Worm (Caenorhabditis elegans): ENCODE results near the gene nlp-33.

The nlp-33 gene

ce11 chrV:11141179-11141578 lies 6.0 kb upstream of the nlp-33 start, which contains the start of gene folt-1:
Gene folt-1, plus strand, starts transcription at chrV:11141479.
- TF ChIP-seq ztf-3 (GFP tag; optimal IDR thresholded peaks at IDR 0.05) (no peak), ceh-58 (GFP tag; IDR thresholded peaks at IDR 0.05) (no peak), hlh-12 (tag; optimal IDR thresholded peaks at IDR 0.05) (no peak)

DNA sequence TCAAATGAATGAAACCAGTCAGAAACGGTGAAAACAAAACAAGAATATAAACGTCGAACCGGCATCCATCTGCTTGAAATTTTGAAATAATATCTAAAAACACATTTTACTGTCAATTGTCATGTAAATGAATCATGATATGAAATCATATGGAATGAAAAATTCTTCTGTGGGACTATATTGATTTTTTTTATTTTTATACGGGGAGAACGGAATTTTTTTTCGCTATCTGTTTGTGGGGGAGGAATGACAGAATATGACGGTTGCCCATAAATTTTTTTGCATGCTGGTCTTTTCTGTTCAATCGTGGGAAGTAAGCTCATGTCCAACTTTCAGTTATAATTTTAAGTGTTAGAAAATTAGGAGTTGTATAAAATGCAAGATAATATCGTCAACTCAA lies 2.5 kb upstream of the nlp-33 start, which contains the start of gene C06H2.7:
Gene C06H2.7 (minus strand): TSS at position 101 of the 400 bp plus-strand sequence.
- TF ChIP-seq Y95B8A.8 (GFP tag; IDR thresholded peaks at IDR 0.05) = no peak

DNA sequence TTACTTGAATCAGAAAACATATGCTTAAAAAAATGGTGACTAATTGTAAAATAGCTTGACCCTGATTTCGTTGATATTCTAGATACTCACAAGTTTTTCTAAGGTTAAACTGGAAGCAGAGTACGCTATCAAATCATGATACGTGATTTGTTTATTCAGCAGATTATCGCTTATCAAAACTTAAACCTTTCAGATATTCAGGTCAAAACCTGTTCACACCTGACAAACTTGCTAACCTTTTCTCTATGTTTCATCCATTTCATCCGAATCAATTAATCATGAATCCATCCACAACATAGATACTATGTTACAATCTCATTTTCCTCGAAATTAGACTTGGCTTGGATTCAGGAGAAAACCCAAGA lies 616 bp downstream of the nlp-33 start:
- 0 out of 2 replicates have a peak, but pooled peaks have one; percentile 30 for TF ChIP-seq nfyb-1 (GFP tag; IDR thresholded peaks at IDR 0.05)
- TF ChIP-seq bed-2 (GFP tag; IDR thresholded peaks at IDR 0.05) = no peak
- no peak for TF ChIP-seq F57C9.4 (tag; optimal IDR thresholded peaks at IDR 0.05)
- TF ChIP-seq ztf-26 (tag; optimal IDR thresholded peaks at IDR 0.05) = peak; percentile 53
- peak; percentile 67 for TF ChIP-seq ama-1 (optimal IDR thresholded peaks at IDR 0.05)
- no peak for TF ChIP-seq ama-1 (GFP tag; optimal IDR thresholded peaks at IDR 0.05)
- TF ChIP-seq T26A5.8 (tag; optimal IDR thresholded peaks at IDR 0.05) = no peak

ce11 chrV:11148971-11149370 lies 1.8 kb downstream of the nlp-33 start:
- no peak for TF ChIP-seq atf-7 (tag; optimal IDR thresholded peaks at IDR 0.05)
- TF ChIP-seq Y53G8AR.9 (GFP tag; conservative IDR thresholded peaks at IDR 0.05) = no peak
- TF ChIP-seq Y56A3A.18 (GFP tag; IDR thresholded peaks at IDR 0.05) = no peak
- no peak for TF ChIP-seq snpc-1.3 (tag; optimal IDR thresholded peaks at IDR 0.05; ENCODE audit: insufficient read depth)
- no peak for TF ChIP-seq snpc-3.4 (tag; optimal IDR thresholded peaks at IDR 0.05)
- TF ChIP-seq ceh-27 (GFP tag; optimal IDR thresholded peaks at IDR 0.05) = no peak
- TF ChIP-seq hlh-26 (GFP tag; conservative IDR thresholded peaks at IDR 0.05) = no peak
- TF ChIP-seq pha-4 (tag; optimal IDR thresholded peaks at IDR 0.05) = no peak
- TF ChIP-seq ccch-3 (GFP tag; optimal IDR thresholded peaks at IDR 0.05) = no peak
- no peak for TF ChIP-seq lsl-1 (GFP tag; optimal IDR thresholded peaks at IDR 0.05)
- TF ChIP-seq pbrm-1 (GFP tag; IDR thresholded peaks at IDR 0.05) = no peak

- no peak for TF ChIP-seq xnd-1 (tag; optimal IDR thresholded peaks at IDR 0.05)
- no peak for TF ChIP-seq efl-1 (GFP tag; optimal IDR thresholded peaks at IDR 0.05)
- no peak for TF ChIP-seq fkh-3 (tag; optimal IDR thresholded peaks at IDR 0.05)
- no peak for TF ChIP-seq B0035.1 (tag; optimal IDR thresholded peaks at IDR 0.05)
- no peak for TF ChIP-seq snpc-1.1 (tag; optimal IDR thresholded peaks at IDR 0.05; ENCODE audit: insufficient read depth)
- TF ChIP-seq snpc-1.3 (tag; optimal IDR thresholded peaks at IDR 0.05; ENCODE audit: insufficient read depth) = no peak
- TF ChIP-seq ztf-28 (GFP tag; IDR thresholded peaks at IDR 0.05) = no peak
- no peak for TF ChIP-seq T26A5.8 (tag; optimal IDR thresholded peaks at IDR 0.05)
- no peak for TF ChIP-seq hsf-1 (GFP tag; IDR thresholded peaks at IDR 0.05)
- no peak for TF ChIP-seq ztf-25 (GFP tag; IDR thresholded peaks at IDR 0.05)
- TF ChIP-seq nhr-80 (tag; optimal IDR thresholded peaks at IDR 0.05) = no peak
- no peak for TF ChIP-seq F22D6.2 (tag; optimal IDR thresholded peaks at IDR 0.05)
- no peak for TF ChIP-seq him-1 (tag; optimal IDR thresholded peaks at IDR 0.05)
- TF ChIP-seq hmg-1.2 (GFP tag; IDR thresholded peaks at IDR 0.05) = no peak
- no peak for TF ChIP-seq lin-40 (tag; optimal IDR thresholded peaks at IDR 0.05)
- no peak for TF ChIP-seq lin-54 (GFP tag; optimal IDR thresholded peaks at IDR 0.05)
Observed at ce11 chrV:11149405-11149804, 2.3 kb downstream of the nlp-33 start, which contains the start of gene T19C4.1. Gene T19C4.1, plus strand, starts transcription at chrV:11149705.

Measured in whole organism, young adult.